Fruit fly (Drosophila melanogaster) whole organism, adult: ENCODE measurements around the gene RpL30.

Source experiments
- CG11617 ChIP-seq: fragments of 200-800 bp; sonication (Bioruptor generic); optimal IDR thresholded peaks from 2 replicates; lab custom pipeline; 2017; ENCODE audit warnings: mild to moderate bottlenecking, missing biosample characterization, missing genetic modification reagents, missing genetic modification characterization
- CG12768 ChIP-seq: fragments of 200-800 bp; sonication (Bioruptor generic); optimal IDR thresholded peaks from 2 replicates; lab custom pipeline; 2017; ENCODE audit warnings: missing biosample characterization, missing genetic modification characterization, mild to moderate bottlenecking, moderate library complexity, missing genetic modification reagents
- CG1620 ChIP-seq: fragments of 200-800 bp; sonication (Bioruptor generic); optimal IDR thresholded peaks from 2 replicates; lab custom pipeline; 2016; ENCODE audit warnings: missing biosample characterization, missing genetic modification characterization
- Hr96 ChIP-seq: fragments of 200-800 bp; sonication (Bioruptor generic); optimal IDR thresholded peaks from 2 replicates; lab custom pipeline; 2016; ENCODE audit warnings: missing biosample characterization, missing genetic modification characterization
- Mnt ChIP-seq: fragments of 200-800 bp; sonication (Bioruptor generic); optimal IDR thresholded peaks from 2 replicates; lab custom pipeline; 2016; ENCODE audit warnings: missing biosample characterization, mild to moderate bottlenecking, missing genetic modification characterization

DNA sequence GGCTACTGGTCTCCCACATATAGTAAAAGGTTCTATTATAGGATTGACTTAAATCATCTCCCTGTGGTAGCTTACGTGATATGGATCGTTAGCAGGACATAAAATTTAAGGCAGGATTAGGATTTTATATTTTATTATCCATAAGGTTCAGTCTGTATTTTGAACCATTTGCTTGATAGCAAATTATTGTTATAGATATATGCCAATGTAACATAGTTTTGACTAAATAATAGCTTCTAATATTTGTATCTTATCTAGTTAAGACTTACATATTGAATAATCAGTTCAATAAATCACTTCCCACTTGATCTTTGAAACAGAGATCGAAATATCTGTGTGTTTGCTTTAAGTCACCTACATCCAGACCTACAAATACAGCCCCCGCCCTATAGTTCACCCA, 1.5 kb upstream of the RpL30 start, which contains the start of gene robl37BC:
- TF ChIP-seq CG12768 (GFP tag; lab: Kevin White, UChicago) (no peak), CG1620 (no peak), Mnt (no peak), CG11617 (no peak), Hr96 (GFP tag; lab: Kevin White, UChicago) (no peak)
